Worm (Caenorhabditis elegans) whole organism, L3 larva: ENCODE measurements around the gene plr-1.

Experiments used
- R02D3.7 ChIP-seq: fragments of 150-350 bp; optimal IDR thresholded peaks from 2 replicates; lab custom pipeline; 2014; ENCODE audit warnings: missing biosample characterization, missing genetic modification characterization
- ZK546.5 ChIP-seq: sonication (generic microtip); optimal IDR thresholded peaks from 2 replicates; lab custom pipeline; 2017; ENCODE audit warnings: missing biosample characterization, missing genetic modification characterization
- aly-2 ChIP-seq: fragments of 150-350 bp; optimal IDR thresholded peaks from 2 replicates; lab custom pipeline; 2014; ENCODE audit warnings: missing biosample characterization, missing genetic modification characterization
- ama-1 ChIP-seq: fragments of 150-350 bp; optimal IDR thresholded peaks from 2 replicates; lab custom pipeline; 2018
- ceh-28 ChIP-seq: fragments of 150-350 bp; optimal IDR thresholded peaks from 2 replicates; lab custom pipeline; 2014; ENCODE audit warnings: missing biosample characterization, missing genetic modification reagents, missing genetic modification characterization
- ceh-9 ChIP-seq: sonication (generic microtip); optimal IDR thresholded peaks from 2 replicates; lab custom pipeline; 2018; ENCODE audit warnings: missing biosample characterization, missing genetic modification characterization
- daf-12 ChIP-seq: fragments of 150-350 bp; optimal IDR thresholded peaks from 2 replicates; lab custom pipeline; 2014; ENCODE audit warnings: missing biosample characterization, missing genetic modification reagents, missing genetic modification characterization
- egl-27 ChIP-seq: sonication (generic microtip); optimal IDR thresholded peaks from 4 replicates; lab custom pipeline; 2017; ENCODE audit warnings: missing biosample characterization, missing genetic modification reagents, missing genetic modification characterization
- egl-5 ChIP-seq: fragments of 150-350 bp; optimal IDR thresholded peaks from 2 replicates; lab custom pipeline; 2017; ENCODE audit warnings: missing biosample characterization, missing genetic modification reagents, missing genetic modification characterization, inconsistent platforms
- elt-2 ChIP-seq: sonication (generic microtip); optimal IDR thresholded peaks from 2 replicates; lab custom pipeline; 2016; ENCODE audit warnings: missing genetic modification reagents, mild to moderate bottlenecking, missing genetic modification characterization, missing compliant biosample characterization
- elt-3 ChIP-seq, 3 experiments: fragments of 150-350 bp in 1 of 3; sonication (generic microtip) in 2 of 3; optimal IDR thresholded peaks; 2 replicates in 2 of 3; 4 replicates in 1 of 3; lab custom pipeline; 2014 to 2017; ENCODE audit warnings: missing biosample characterization in 3 of 3, missing genetic modification characterization in 3 of 3
- eor-1 ChIP-seq, 2 experiments: fragments of 150-350 bp; optimal IDR thresholded peaks; 2 replicates each; lab custom pipeline; 2014 to 2018; ENCODE audit warnings: missing biosample characterization in 2 of 2, missing genetic modification characterization in 2 of 2
- fkh-10 ChIP-seq: sonication (generic microtip); optimal IDR thresholded peaks from 2 replicates; lab custom pipeline; 2017; ENCODE audit warnings: missing biosample characterization, missing genetic modification reagents, missing genetic modification characterization
- fkh-2 ChIP-seq: fragments of 150-350 bp; optimal IDR thresholded peaks from 2 replicates; lab custom pipeline; 2014; ENCODE audit warnings: missing biosample characterization, missing genetic modification reagents, missing genetic modification characterization
- fos-1 ChIP-seq: fragments of 150-350 bp; optimal IDR thresholded peaks from 2 replicates; lab custom pipeline; 2014; ENCODE audit warnings: missing biosample characterization, missing genetic modification characterization
- hmg-11 ChIP-seq: sonication (generic microtip); optimal IDR thresholded peaks from 2 replicates; lab custom pipeline; 2016; ENCODE audit warnings: missing genetic modification characterization, missing compliant biosample characterization
- jun-1 ChIP-seq: fragments of 150-350 bp; optimal IDR thresholded peaks from 2 replicates; lab custom pipeline; 2014; ENCODE audit warnings: missing biosample characterization, missing genetic modification reagents, missing genetic modification characterization
- lin-15B ChIP-seq: fragments of 150-350 bp; optimal IDR thresholded peaks from 2 replicates; lab custom pipeline; 2014; ENCODE audit warnings: missing biosample characterization, missing genetic modification characterization
- lin-39 ChIP-seq: fragments of 150-350 bp; optimal IDR thresholded peaks from 2 replicates; lab custom pipeline; 2018; ENCODE audit warnings: missing biosample characterization, missing genetic modification reagents, missing genetic modification characterization
- lsy-12 ChIP-seq: sonication (generic microtip); optimal IDR thresholded peaks from 2 replicates; lab custom pipeline; 2016; ENCODE audit warnings: mild to moderate bottlenecking, missing genetic modification characterization, missing compliant biosample characterization
- mdl-1 ChIP-seq: fragments of 150-350 bp; optimal IDR thresholded peaks from 2 replicates; lab custom pipeline; 2014; ENCODE audit warnings: missing biosample characterization, missing genetic modification characterization
- mml-1 ChIP-seq: fragments of 150-350 bp; sonication (generic microtip); optimal IDR thresholded peaks from 3 replicates; lab custom pipeline; 2014; ENCODE audit warnings: missing biosample characterization, missing genetic modification characterization
- nhr-11 ChIP-seq: fragments of 150-350 bp; optimal IDR thresholded peaks from 2 replicates; lab custom pipeline; 2014; ENCODE audit warnings: missing biosample characterization, missing genetic modification characterization
- nhr-12 ChIP-seq: fragments of 150-350 bp; optimal IDR thresholded peaks from 2 replicates; lab custom pipeline; 2014; ENCODE audit warnings: missing biosample characterization, missing genetic modification characterization
- nhr-23 ChIP-seq: fragments of 150-350 bp; optimal IDR thresholded peaks from 2 replicates; lab custom pipeline; 2014; ENCODE audit warnings: missing biosample characterization, missing genetic modification reagents, missing genetic modification characterization
- nhr-237 ChIP-seq: fragments of 150-350 bp; optimal IDR thresholded peaks from 2 replicates; lab custom pipeline; 2014; ENCODE audit warnings: missing biosample characterization, missing genetic modification characterization
- nhr-25 ChIP-seq: sonication (generic microtip); optimal IDR thresholded peaks from 2 replicates; lab custom pipeline; 2017; ENCODE audit warnings: missing biosample characterization, missing genetic modification characterization
- nhr-28 ChIP-seq: fragments of 150-350 bp; optimal IDR thresholded peaks from 2 replicates; lab custom pipeline; 2014; ENCODE audit warnings: missing biosample characterization, missing genetic modification characterization
- nhr-43 ChIP-seq: sonication (generic microtip); optimal IDR thresholded peaks from 2 replicates; lab custom pipeline; 2016; ENCODE audit warnings: mild to moderate bottlenecking, missing genetic modification characterization, missing compliant biosample characterization; ENCODE audit not compliant: poor library complexity, severe bottlenecking
- nhr-67 ChIP-seq: fragments of 150-350 bp; optimal IDR thresholded peaks from 2 replicates; lab custom pipeline; 2014; ENCODE audit warnings: missing biosample characterization, missing genetic modification characterization
- nhr-76 ChIP-seq: fragments of 150-350 bp; sonication (generic microtip); optimal IDR thresholded peaks from 5 replicates; lab custom pipeline; 2014; ENCODE audit warnings: missing biosample characterization, missing genetic modification characterization
- nhr-77 ChIP-seq: fragments of 150-350 bp; optimal IDR thresholded peaks from 2 replicates; lab custom pipeline; 2014; ENCODE audit warnings: missing biosample characterization, missing genetic modification characterization
- pha-4 ChIP-seq: fragments of 150-350 bp; optimal IDR thresholded peaks from 2 replicates; lab custom pipeline; 2014; ENCODE audit warnings: missing biosample characterization, missing genetic modification reagents, missing genetic modification characterization
- pqm-1 ChIP-seq: fragments of 150-350 bp; optimal IDR thresholded peaks from 2 replicates; lab custom pipeline; 2017; ENCODE audit warnings: missing biosample characterization, missing genetic modification characterization, inconsistent platforms
- sea-2 ChIP-seq: fragments of 150-350 bp; sonication (generic microtip); optimal IDR thresholded peaks from 4 replicates; lab custom pipeline; 2014; ENCODE audit warnings: missing biosample characterization, missing genetic modification reagents, missing genetic modification characterization
- skn-1 ChIP-seq: fragments of 150-350 bp; optimal IDR thresholded peaks from 2 replicates; lab custom pipeline; 2014; ENCODE audit warnings: missing biosample characterization, missing genetic modification characterization
- snpc-4 ChIP-seq: fragments of 150-350 bp; optimal IDR thresholded peaks from 2 replicates; lab custom pipeline; 2014; ENCODE audit warnings: missing biosample characterization, missing genetic modification characterization
- tbx-2 ChIP-seq: sonication (generic microtip); optimal IDR thresholded peaks from 2 replicates; lab custom pipeline; 2016; ENCODE audit warnings: mild to moderate bottlenecking, missing genetic modification characterization, missing compliant biosample characterization
- unc-39 ChIP-seq: sonication (generic microtip); optimal IDR thresholded peaks from 4 replicates; lab custom pipeline; 2017; ENCODE audit warnings: missing biosample characterization, missing genetic modification characterization
- unc-62 ChIP-seq: fragments of 150-350 bp; sonication (generic microtip); optimal IDR thresholded peaks from 4 replicates; lab custom pipeline; 2014; ENCODE audit warnings: missing biosample characterization, missing genetic modification reagents, missing genetic modification characterization

plr-1 gene

DNA sequence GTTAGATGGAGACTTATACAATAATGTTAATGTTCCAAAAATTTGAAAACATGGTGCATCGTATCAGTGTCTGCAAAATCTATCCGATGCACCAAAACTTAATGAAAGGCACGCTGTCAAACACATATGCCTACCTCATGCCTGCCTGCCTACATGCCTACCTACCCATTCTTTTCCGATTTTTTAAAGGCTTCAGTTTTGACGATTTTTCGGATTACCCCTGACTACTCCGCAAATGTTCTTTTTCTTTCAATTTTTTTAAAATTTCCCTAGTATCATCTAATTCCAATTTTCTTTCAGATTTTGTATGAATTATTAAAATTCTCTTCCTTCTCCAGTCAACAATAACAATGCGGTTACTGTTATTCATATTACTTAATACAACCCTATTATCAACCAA, at the start of gene plr-1:
Gene plr-1 (plus strand): TSS at position 301 of the 400 bp plus-strand sequence.
- TF ChIP-seq fos-1 (tag; lab: Kevin White, UChicago) = no peak
- no peak for TF ChIP-seq aly-2 (tag; lab: Kevin White, UChicago)
- no peak for TF ChIP-seq R02D3.7 (tag; lab: Kevin White, UChicago)
- no peak for TF ChIP-seq ZK546.5
- TF ChIP-seq unc-39 (tag; lab: Kevin White, UChicago) = no peak
- TF ChIP-seq lin-39 = no peak
- TF ChIP-seq ceh-28 (tag; lab: Kevin White, UChicago) = no peak
- TF ChIP-seq ceh-9 (tag; lab: Kevin White, UChicago) = no peak
- TF ChIP-seq nhr-76 (tag; lab: Kevin White, UChicago) = no peak
- no peak for TF ChIP-seq nhr-67 (tag; lab: Kevin White, UChicago)
- no peak for TF ChIP-seq hmg-11
- no peak for TF ChIP-seq daf-12 (tag; lab: Kevin White, UChicago)
- no peak for TF ChIP-seq nhr-11 (tag; lab: Kevin White, UChicago)
- TF ChIP-seq egl-5 = no peak
- TF ChIP-seq unc-62 (GFP tag; lab: Kevin White, UChicago) = no peak
- TF ChIP-seq nhr-25 (tag; lab: Kevin White, UChicago) = no peak
- no peak for TF ChIP-seq nhr-12 (tag; lab: Kevin White, UChicago)
- no peak for TF ChIP-seq eor-1 (tag; optimal IDR thresholded peaks at IDR 0.05; lab: Kevin White, UChicago)

DNA sequence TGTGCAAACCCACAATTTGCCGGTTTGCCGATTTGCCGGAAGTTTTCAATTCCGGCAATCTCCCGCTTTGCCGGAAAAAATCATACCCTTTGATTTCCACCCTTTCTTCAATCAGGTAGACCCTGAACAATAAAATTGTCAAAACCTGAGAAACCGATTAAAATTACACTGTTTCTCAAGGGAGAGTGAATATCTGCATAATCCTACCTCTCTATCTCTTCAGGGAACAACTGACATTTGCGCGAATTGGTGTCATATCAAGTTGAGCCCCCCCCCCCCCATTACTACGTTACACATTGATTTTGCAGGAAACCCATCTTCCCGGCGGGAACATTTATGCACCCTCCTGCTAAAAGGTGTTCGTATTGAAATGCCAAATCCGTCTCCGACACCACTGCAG, 46.3 kb upstream of the plr-1 start, which contains the start of gene twk-31:
Gene twk-31 (plus strand): TSS at position 301 of the 400 bp plus-strand sequence.
- TF ChIP-seq lin-39 = no peak
- no peak for TF ChIP-seq mdl-1 (tag; lab: Kevin White, UChicago)
- no peak for TF ChIP-seq nhr-43
- no peak for TF ChIP-seq R02D3.7 (tag; lab: Kevin White, UChicago)
- TF ChIP-seq lsy-12 = no peak
- TF ChIP-seq unc-39 (tag; lab: Kevin White, UChicago) = no peak
- no peak for TF ChIP-seq elt-2
- TF ChIP-seq nhr-67 (tag; lab: Kevin White, UChicago) = no peak
- TF ChIP-seq skn-1 (tag; lab: Kevin White, UChicago) = no peak
- TF ChIP-seq nhr-12 (tag; lab: Kevin White, UChicago) = no peak

DNA sequence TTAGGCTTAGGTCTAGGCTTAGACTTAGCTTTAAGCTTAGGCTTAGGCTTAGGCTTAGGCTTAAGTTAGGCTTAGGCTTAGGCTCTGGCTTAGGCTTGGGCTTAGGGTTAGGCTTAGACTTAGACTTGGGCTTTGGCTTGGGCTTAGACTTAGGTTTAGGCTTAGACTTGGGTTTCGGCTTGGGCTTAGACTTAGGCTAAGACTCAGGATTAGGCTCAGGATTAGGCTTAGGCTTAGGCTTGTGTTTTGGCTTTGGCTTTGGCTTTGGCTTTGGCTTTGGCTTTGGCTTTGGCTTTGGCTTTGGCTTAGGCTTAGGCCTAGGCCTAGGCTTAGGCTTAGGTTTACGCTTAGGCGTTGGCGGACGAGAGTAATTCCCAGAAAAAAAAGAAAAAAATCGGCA, 37.1 kb upstream of the plr-1 start:
- no peak for TF ChIP-seq nhr-28 (tag; lab: Kevin White, UChicago)
- TF ChIP-seq hmg-11 = no peak
- TF ChIP-seq egl-5 = no peak
- no peak for TF ChIP-seq fkh-2
- TF ChIP-seq mml-1 (tag; lab: Kevin White, UChicago) = no peak
- TF ChIP-seq pqm-1 (tag; lab: Kevin White, UChicago) = no peak
- no peak for TF ChIP-seq fkh-10 (GFP tag; lab: Kevin White, UChicago)
- no peak for TF ChIP-seq nhr-23 (tag; lab: Kevin White, UChicago)
- no peak for TF ChIP-seq lin-15B (tag; lab: Kevin White, UChicago)
- no peak for TF ChIP-seq elt-2

- no peak for TF ChIP-seq eor-1 (tag; optimal IDR thresholded peaks at IDR 0.05; lab: Kevin White, UChicago)
- no peak for TF ChIP-seq lin-39
- no peak for TF ChIP-seq sea-2 (GFP tag; lab: Kevin White, UChicago)
- TF ChIP-seq nhr-12 (tag; lab: Kevin White, UChicago) = no peak
- no peak for TF ChIP-seq nhr-43
- no peak for TF ChIP-seq fos-1 (tag; lab: Kevin White, UChicago)
- TF ChIP-seq nhr-11 (tag; lab: Kevin White, UChicago) = no peak
- TF ChIP-seq egl-27 (tag; lab: Kevin White, UChicago) = no peak
- no peak for TF ChIP-seq lin-15B (tag; lab: Kevin White, UChicago)
- no peak for TF ChIP-seq hmg-11
- no peak for TF ChIP-seq unc-62 (GFP tag; lab: Kevin White, UChicago)
- TF ChIP-seq fkh-2 = no peak
- TF ChIP-seq, all 47 proteins: peak for 0
Observed at ce11 chrIII:11424815-11425214, 31.9 kb upstream of the plr-1 start.

- TF ChIP-seq elt-3 (tag; optimal IDR thresholded peaks at IDR 0.05; lab: Kevin White, UChicago) (no peak), nhr-77 (tag; lab: Kevin White, UChicago) (no peak), pha-4 (no peak), ceh-9 (tag; lab: Kevin White, UChicago) (no peak), ceh-28 (tag; lab: Kevin White, UChicago) (no peak), unc-39 (tag; lab: Kevin White, UChicago) (no peak), jun-1 (tag; lab: Kevin White, UChicago) (no peak), unc-62 (GFP tag; lab: Kevin White, UChicago) (no peak), nhr-11 (tag; lab: Kevin White, UChicago) (no peak), ama-1 (lab: Kevin White, UChicago) (no peak), eor-1 (tag; optimal IDR thresholded peaks at IDR 0.05; lab: Kevin White, UChicago) (no peak), nhr-67 (tag; lab: Kevin White, UChicago) (no peak), tbx-2 (tag; lab: Kevin White, UChicago) (no peak), nhr-28 (tag; lab: Kevin White, UChicago) (no peak), nhr-237 (tag; lab: Kevin White, UChicago) (no peak), snpc-4 (tag; lab: Kevin White, UChicago) (no peak)
Observed at ce11 chrIII:11426906-11427305, 29.8 kb upstream of the plr-1 start, which contains the start of gene idpc-1. Gene idpc-1, plus strand, starts transcription at chrIII:11427206.
